Worm (Caenorhabditis elegans) whole organism, L1 larva: ENCODE results near the gene ZK795.2.

Experiments
- C04F5.9 ChIP-seq: sonication (generic microtip); optimal IDR thresholded peaks from 2 replicates; lab custom pipeline; 2016; ENCODE audit warnings: missing genetic modification characterization, missing compliant biosample characterization
- C16A3.4 ChIP-seq: fragments of 150-350 bp; optimal IDR thresholded peaks from 2 replicates; lab custom pipeline; 2014; ENCODE audit warnings: missing biosample characterization, missing genetic modification characterization
- Y116A8C.19 ChIP-seq: sonication (generic microtip); optimal IDR thresholded peaks from 2 replicates; lab custom pipeline; 2016; ENCODE audit warnings: missing compliant biosample characterization, missing genetic modification characterization, borderline replicate concordance
- blmp-1 ChIP-seq: fragments of 150-350 bp; optimal IDR thresholded peaks from 2 replicates; lab custom pipeline; 2014; ENCODE audit warnings: missing biosample characterization, missing genetic modification characterization
- ceh-82 ChIP-seq, 3 experiments: fragments of 150-350 bp in 1 of 3; sonication (generic microtip) in 2 of 3; optimal IDR thresholded peaks; 2 replicates each; lab custom pipeline; 2014 to 2017; ENCODE audit warnings: missing biosample characterization in 3 of 3, missing genetic modification characterization in 3 of 3
- ceh-88 ChIP-seq: fragments of 200-800 bp; sonication (Bioruptor generic); IDR thresholded peaks from 2 replicates; pipeline ENCODE4 v1.3.6; 2022; ENCODE audit warnings: missing genetic modification characterization, missing compliant biosample characterization
- ces-1 ChIP-seq: fragments of 150-350 bp; optimal IDR thresholded peaks from 2 replicates; lab custom pipeline; 2014; ENCODE audit warnings: missing biosample characterization, missing genetic modification reagents, missing genetic modification characterization
- dpl-1 ChIP-seq, 3 experiments: fragments of 150-350 bp in 2 of 3; sonication (generic microtip) in 1 of 3; optimal IDR thresholded peaks; 2 replicates each; lab custom pipeline; 2014 to 2017; ENCODE audit warnings: missing biosample characterization in 3 of 3, missing genetic modification characterization in 3 of 3, missing genetic modification reagents in 3 of 3
- efl-1 ChIP-seq, 4 experiments: fragments of 150-350 bp; optimal IDR thresholded peaks in 3 of 4; peaks in 1 of 4; 1 replicate in 1 of 4; 2 replicates in 3 of 4; lab custom pipeline; 2014; ENCODE audit warnings: missing biosample characterization in 2 of 4, missing genetic modification characterization in 2 of 4, missing genetic modification reagents in 2 of 4
- egl-27 ChIP-seq, 2 experiments: fragments of 150-350 bp in 1 of 2; sonication (generic microtip); optimal IDR thresholded peaks; 3 replicates each; lab custom pipeline; 2017 to 2018; ENCODE audit warnings: missing biosample characterization in 2 of 2, missing genetic modification characterization in 2 of 2, missing genetic modification reagents in 2 of 2
- elt-2 ChIP-seq: sonication (generic microtip); optimal IDR thresholded peaks from 2 replicates; lab custom pipeline; 2016; ENCODE audit warnings: missing genetic modification characterization, mild to moderate bottlenecking, inconsistent platforms, missing compliant biosample characterization, missing genetic modification reagents
- elt-3 ChIP-seq, 6 experiments: fragments of 150-350 bp in 1 of 6; sonication (generic microtip); optimal IDR thresholded peaks; 2 replicates each; lab custom pipeline; 2017 to 2018; ENCODE audit warnings: missing biosample characterization in 6 of 6, missing genetic modification characterization in 6 of 6, inconsistent platforms in 1 of 6
- fkh-10 ChIP-seq: sonication (generic microtip); optimal IDR thresholded peaks from 2 replicates; lab custom pipeline; 2017; ENCODE audit warnings: missing biosample characterization, missing genetic modification reagents, missing genetic modification characterization
- hlh-17 ChIP-seq: fragments of 200-800 bp; sonication (Bioruptor generic); optimal IDR thresholded peaks from 2 replicates; lab custom pipeline; 2018; ENCODE audit warnings: missing genetic modification characterization, mild to moderate bottlenecking, missing compliant biosample characterization, moderate library complexity, borderline replicate concordance
- hpl-2 ChIP-seq: fragments of 150-350 bp; optimal IDR thresholded peaks from 2 replicates; lab custom pipeline; 2014; ENCODE audit warnings: missing biosample characterization, missing genetic modification reagents, missing genetic modification characterization
- isw-1 ChIP-seq: fragments of 200-800 bp; sonication (Bioruptor generic); IDR thresholded peaks from 2 replicates; pipeline ENCODE4 v1.3.6; 2022; ENCODE audit warnings: missing genetic modification characterization, missing compliant biosample characterization
- lin-14 ChIP-seq: fragments of 200-800 bp; sonication (Bioruptor generic); optimal IDR thresholded peaks from 2 replicates; lab custom pipeline; 2018; ENCODE audit warnings: mild to moderate bottlenecking, missing genetic modification characterization, moderate library complexity, missing compliant biosample characterization
- lin-15B ChIP-seq: fragments of 150-350 bp; sonication (generic microtip); optimal IDR thresholded peaks from 3 replicates; lab custom pipeline; 2014; ENCODE audit warnings: missing biosample characterization, missing genetic modification characterization
- lin-35 ChIP-seq, 2 experiments: fragments of 150-350 bp; optimal IDR thresholded peaks; 2 replicates each; lab custom pipeline; 2014; ENCODE audit warnings: missing biosample characterization in 2 of 2, missing genetic modification characterization in 2 of 2, missing genetic modification reagents in 2 of 2
- lin-39 ChIP-seq: fragments of 150-350 bp; optimal IDR thresholded peaks from 2 replicates; lab custom pipeline; 2014; ENCODE audit warnings: missing biosample characterization, missing genetic modification reagents, missing genetic modification characterization
- lir-3 ChIP-seq: sonication (generic microtip); optimal IDR thresholded peaks from 2 replicates; lab custom pipeline; 2016; ENCODE audit warnings: mild to moderate bottlenecking, missing genetic modification characterization, moderate library complexity, missing compliant biosample characterization; ENCODE audit not compliant: poor library complexity
- lsy-2 ChIP-seq, 2 experiments: fragments of 150-350 bp; optimal IDR thresholded peaks; 2 replicates each; lab custom pipeline; 2014; ENCODE audit warnings: missing biosample characterization in 2 of 2, missing genetic modification characterization in 2 of 2
- mab-9 ChIP-seq: fragments of 200-800 bp; sonication (Bioruptor generic); IDR thresholded peaks from 2 replicates; pipeline ENCODE4 v1.3.6; 2022; ENCODE audit warnings: missing genetic modification reagents, missing genetic modification characterization, missing compliant biosample characterization
- mdl-1 ChIP-seq, 2 experiments: fragments of 150-350 bp; optimal IDR thresholded peaks; 2 replicates each; lab custom pipeline; 2014 to 2017; ENCODE audit warnings: missing biosample characterization in 2 of 2, missing genetic modification characterization in 2 of 2, inconsistent platforms in 1 of 2
- nhr-11 ChIP-seq: fragments of 150-350 bp; optimal IDR thresholded peaks from 2 replicates; lab custom pipeline; 2014; ENCODE audit warnings: missing biosample characterization, missing genetic modification characterization
- nhr-20 ChIP-seq: sonication (generic microtip); optimal IDR thresholded peaks from 2 replicates; lab custom pipeline; 2016; ENCODE audit warnings: mild to moderate bottlenecking, missing genetic modification characterization, missing compliant biosample characterization
- nhr-237 ChIP-seq: fragments of 150-350 bp; optimal IDR thresholded peaks from 2 replicates; lab custom pipeline; 2014; ENCODE audit warnings: missing biosample characterization, missing genetic modification characterization
- nhr-71 ChIP-seq: sonication (generic microtip); optimal IDR thresholded peaks from 2 replicates; lab custom pipeline; 2016; ENCODE audit warnings: mild to moderate bottlenecking, missing genetic modification characterization, moderate library complexity, missing compliant biosample characterization
- nhr-77 ChIP-seq: fragments of 150-350 bp; optimal IDR thresholded peaks from 2 replicates; lab custom pipeline; 2014; ENCODE audit warnings: missing biosample characterization, missing genetic modification characterization
- nhr-85 ChIP-seq: sonication (generic microtip); peaks from one replicate; lab custom pipeline; 2016; ENCODE audit warnings: missing genetic modification characterization, inconsistent platforms, missing compliant biosample characterization
- nhr-90 ChIP-seq: sonication (generic microtip); optimal IDR thresholded peaks from 2 replicates; lab custom pipeline; 2016; ENCODE audit warnings: mild to moderate bottlenecking, missing genetic modification characterization, missing compliant biosample characterization; ENCODE audit not compliant: poor library complexity
- pqm-1 ChIP-seq: sonication (generic microtip); optimal IDR thresholded peaks from 3 replicates; lab custom pipeline; 2017; ENCODE audit warnings: missing biosample characterization, missing genetic modification characterization
- rnt-1 ChIP-seq: sonication (generic microtip); optimal IDR thresholded peaks from 2 replicates; lab custom pipeline; 2016; ENCODE audit warnings: mild to moderate bottlenecking, missing genetic modification characterization, moderate library complexity, missing compliant biosample characterization
- skn-1 ChIP-seq: fragments of 150-350 bp; optimal IDR thresholded peaks from 2 replicates; lab custom pipeline; 2014; ENCODE audit warnings: missing biosample characterization, missing genetic modification characterization
- snpc-4 ChIP-seq: fragments of 150-350 bp; optimal IDR thresholded peaks from 2 replicates; lab custom pipeline; 2014; ENCODE audit warnings: missing biosample characterization, missing genetic modification characterization
- snu-23 ChIP-seq: sonication (generic microtip); optimal IDR thresholded peaks from 2 replicates; lab custom pipeline; 2016; ENCODE audit warnings: missing genetic modification characterization, missing compliant biosample characterization
- sptf-1 ChIP-seq: fragments of 150-350 bp; optimal IDR thresholded peaks from 2 replicates; lab custom pipeline; 2014; ENCODE audit warnings: missing biosample characterization, missing genetic modification characterization
- sup-37 ChIP-seq: fragments of 200-800 bp; sonication (Bioruptor generic); optimal IDR thresholded peaks from 2 replicates; lab custom pipeline; 2018; ENCODE audit warnings: mild to moderate bottlenecking, missing genetic modification characterization, missing compliant biosample characterization
- swsn-7 ChIP-seq: sonication (generic microtip); optimal IDR thresholded peaks from 2 replicates; lab custom pipeline; 2016; ENCODE audit warnings: missing genetic modification characterization, missing compliant biosample characterization
- unc-130 ChIP-seq: fragments of 150-350 bp; optimal IDR thresholded peaks from 2 replicates; lab custom pipeline; 2017; ENCODE audit warnings: missing biosample characterization, missing genetic modification characterization, inconsistent platforms
- unc-62 ChIP-seq: fragments of 150-350 bp; optimal IDR thresholded peaks from 2 replicates; lab custom pipeline; 2014; ENCODE audit warnings: missing biosample characterization, missing genetic modification reagents, missing genetic modification characterization
- xbp-1 ChIP-seq: sonication (generic microtip); optimal IDR thresholded peaks from 2 replicates; lab custom pipeline; 2016; ENCODE audit warnings: missing genetic modification characterization, missing compliant biosample characterization
- zag-1 ChIP-seq: fragments of 150-350 bp; optimal IDR thresholded peaks from 2 replicates; lab custom pipeline; 2014; ENCODE audit warnings: missing biosample characterization, missing genetic modification characterization
- zip-4 ChIP-seq: fragments of 200-800 bp; sonication (Bioruptor generic); optimal IDR thresholded peaks from 2 replicates; lab custom pipeline; 2018; ENCODE audit warnings: mild to moderate bottlenecking, missing genetic modification characterization, moderate library complexity, missing compliant biosample characterization

The ZK795.2 gene

ce11 chrIV:12527217-12527616 lies 31.6 kb downstream of the ZK795.2 start, which contains the start of gene F53B2.8:
F53B2.8 (minus strand) TSS chrIV:12527396.
- TF ChIP-seq rnt-1 (tag; lab: Kevin White, UChicago) (no peak), C04F5.9 (tag; lab: Kevin White, UChicago) (no peak), pqm-1 (peak; percentile 33), hpl-2 (GFP tag; lab: Kevin White, UChicago) (peak; percentile 71), lin-15B (tag; lab: Kevin White, UChicago) (no peak), xbp-1 (tag; lab: Kevin White, UChicago) (no peak), nhr-85 (no peak), egl-27 (tag; optimal IDR thresholded peaks at IDR 0.05; lab: Kevin White, UChicago) (no peak), ceh-88 (no peak), nhr-20 (tag; lab: Kevin White, UChicago) (peak; percentile 59), lin-39 (no peak), unc-62 (GFP tag; lab: Kevin White, UChicago) (no peak), lin-14 (no peak), snpc-4 (peak; percentile 21), sptf-1 (tag; lab: Kevin White, UChicago) (no peak), elt-3 (tag; optimal IDR thresholded peaks at IDR 0.05; lab: Kevin White, UChicago) (peak in 2 of 6 experiments; percentile 1 to 64), sup-37 (GFP tag; lab: Kevin White, UChicago) (no peak), swsn-7 (tag; lab: Kevin White, UChicago) (no peak), mdl-1 (tag; optimal IDR thresholded peaks at IDR 0.05; lab: Kevin White, UChicago) (no peak), nhr-71 (peak; percentile 50), nhr-77 (tag; lab: Kevin White, UChicago) (no peak), blmp-1 (tag; lab: Kevin White, UChicago) (no peak), Y116A8C.19 (tag; lab: Kevin White, UChicago) (no peak), nhr-237 (tag; lab: Kevin White, UChicago) (no peak), snu-23 (GFP tag; lab: Kevin White, UChicago) (peak; percentile 39), ceh-82 (tag; optimal IDR thresholded peaks at IDR 0.05; lab: Kevin White, UChicago) (peak in 2 of 3 experiments; percentile 13 to 46), mab-9 (GFP tag; lab: Robert Waterston, UW) (no peak), lir-3 (tag; lab: Kevin White, UChicago) (no peak), zag-1 (tag; lab: Kevin White, UChicago) (no peak), lsy-2 (tag; optimal IDR thresholded peaks at IDR 0.05; lab: Kevin White, UChicago) (peak in 1 of 2 experiments; percentile 3), nhr-90 (tag; lab: Kevin White, UChicago) (peak; percentile 7), C16A3.4 (no peak), dpl-1 (GFP tag; optimal IDR thresholded peaks at IDR 0.05; lab: Kevin White, UChicago) (peak in 2 of 3 experiments; percentile 13 to 21), zip-4 (GFP tag; lab: Kevin White, UChicago) (peak; percentile 86), lin-35 (GFP tag; optimal IDR thresholded peaks at IDR 0.05; lab: Kevin White, UChicago) (peak in 1 of 2 experiments; percentile 59), efl-1 (optimal IDR thresholded peaks at IDR 0.05; lab: Kevin White, UChicago) (peak in 1 of 2 experiments; percentile 38), efl-1 (GFP tag; optimal IDR thresholded peaks at IDR 0.05 in 1 of 2; lab: Kevin White, UChicago) (peak; percentile 28 to 94), fkh-10 (GFP tag; lab: Kevin White, UChicago) (no peak), nhr-11 (tag; lab: Kevin White, UChicago) (no peak), skn-1 (tag; lab: Kevin White, UChicago) (peak; percentile 63), isw-1 (GFP tag; lab: Robert Waterston, UW) (0 out of 2 replicates have a peak, but pooled peaks have one; percentile 3), ces-1 (GFP tag; lab: Kevin White, UChicago) (no peak), elt-2 (tag; lab: Kevin White, UChicago) (peak; percentile 84), unc-130 (no peak), hlh-17 (GFP tag; lab: Kevin White, UChicago) (no peak)
